Worm (Caenorhabditis elegans) whole organism, early embryonic: ENCODE results near the gene ttbk-8.2.

Source experiments
- B0310.2 ChIP-seq: sonication (generic microtip); optimal IDR thresholded peaks from 2 replicates; lab custom pipeline; 2016; ENCODE audit warnings: mild to moderate bottlenecking, missing genetic modification characterization, missing compliant biosample characterization
- F13C5.2 ChIP-seq: sonication (generic microtip); optimal IDR thresholded peaks from 2 replicates; lab custom pipeline; 2017; ENCODE audit warnings: mild to moderate bottlenecking, missing genetic modification characterization, inconsistent platforms, missing compliant biosample characterization
- aly-1 ChIP-seq: sonication (generic microtip); optimal IDR thresholded peaks from 2 replicates; lab custom pipeline; 2016; ENCODE audit warnings: missing genetic modification characterization, missing compliant biosample characterization
- ama-1 ChIP-seq: fragments of 150-350 bp; optimal IDR thresholded peaks from 2 replicates; lab custom pipeline; 2014
- ceh-13 ChIP-seq: fragments of 200-800 bp; sonication (Bioruptor generic); optimal IDR thresholded peaks from 2 replicates; lab custom pipeline; 2018; ENCODE audit warnings: mild to moderate bottlenecking, missing genetic modification characterization, missing compliant biosample characterization
- ceh-36 ChIP-seq: sonication (generic microtip); optimal IDR thresholded peaks from 2 replicates; lab custom pipeline; 2016; ENCODE audit warnings: missing genetic modification characterization, inconsistent platforms, missing compliant biosample characterization
- ets-7 ChIP-seq: sonication (generic microtip); optimal IDR thresholded peaks from 2 replicates; lab custom pipeline; 2016; ENCODE audit warnings: missing genotype, missing genetic modification characterization, missing compliant biosample characterization
- flt-1 ChIP-seq: fragments of 200-800 bp; sonication (Bioruptor generic); IDR thresholded peaks from 2 replicates; pipeline ENCODE4 v1.3.6; 2022; ENCODE audit warnings: missing genetic modification characterization, missing compliant biosample characterization
- hmbx-1 ChIP-seq: sonication (generic microtip); optimal IDR thresholded peaks from 2 replicates; lab custom pipeline; 2016; ENCODE audit warnings: mild to moderate bottlenecking, missing genetic modification characterization, missing compliant biosample characterization
- hmg-4 ChIP-seq: fragments of 200-800 bp; sonication (Bioruptor generic); optimal IDR thresholded peaks from 2 replicates; lab custom pipeline; 2018; ENCODE audit warnings: mild to moderate bottlenecking, missing genetic modification characterization, missing compliant biosample characterization
- hnd-1 ChIP-seq: sonication (generic microtip); optimal IDR thresholded peaks from 2 replicates; lab custom pipeline; 2016; ENCODE audit warnings: missing genetic modification characterization, missing compliant biosample characterization
- pes-1 ChIP-seq: fragments of 200-800 bp; sonication (Bioruptor generic); IDR thresholded peaks from 2 replicates; pipeline ENCODE4 v1.3.6; 2022; ENCODE audit warnings: missing genetic modification reagents, missing genetic modification characterization, missing compliant biosample characterization
- scrt-1 ChIP-seq: fragments of 200-800 bp; sonication (Bioruptor generic); IDR thresholded peaks from 2 replicates; pipeline ENCODE4 v1.3.6; 2022; ENCODE audit warnings: missing genetic modification characterization, missing compliant biosample characterization
- sea-1 ChIP-seq: fragments of 200-800 bp; sonication (Bioruptor generic); conservative IDR thresholded peaks from 2 replicates; pipeline ENCODE4 v1.3.6; 2022; ENCODE audit warnings: missing genetic modification characterization, missing compliant biosample characterization
- tbx-11 ChIP-seq: fragments of 200-800 bp; sonication (Bioruptor generic); IDR thresholded peaks from 2 replicates; pipeline ENCODE4 v1.3.6; 2022; ENCODE audit warnings: missing genetic modification characterization, missing compliant biosample characterization
- tbx-37 ChIP-seq: fragments of 200-800 bp; sonication (Bioruptor generic); conservative IDR thresholded peaks from 2 replicates; pipeline ENCODE4 v1.3.6; 2022; ENCODE audit warnings: missing genetic modification reagents, missing genetic modification characterization, missing compliant biosample characterization
- tra-4 ChIP-seq: sonication (generic microtip); optimal IDR thresholded peaks from 2 replicates; lab custom pipeline; 2017; ENCODE audit warnings: missing genetic modification characterization, missing compliant biosample characterization

ttbk-8.2 gene

DNA sequence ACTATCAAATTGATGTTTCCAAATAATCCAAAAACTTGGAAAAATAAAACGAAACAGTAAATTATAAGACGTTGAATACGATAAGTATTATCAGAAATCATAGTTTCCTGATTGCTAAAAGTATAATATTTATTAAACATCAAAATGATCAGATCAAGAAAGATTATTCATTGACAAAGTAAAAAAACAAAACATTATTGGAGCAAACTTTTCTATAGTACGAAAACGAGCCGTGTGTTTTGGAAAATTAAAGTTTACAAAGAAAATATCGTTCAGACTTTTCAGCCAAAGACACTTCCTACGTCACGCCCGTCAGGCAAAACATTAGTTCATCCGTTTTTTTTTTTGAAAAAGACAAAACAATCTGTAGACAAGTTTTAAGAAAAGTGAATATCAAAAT is 8.0 kb upstream of the ttbk-8.2 start, which contains the start of gene srsx-15:
TSS of gene srsx-15 (minus strand) at position 101 of the 400 bp plus-strand sequence.
- TF ChIP-seq pes-1 (GFP tag; lab: Robert Waterston, UW) (no peak), ama-1 (lab: Kevin White, UChicago) (no peak), hmg-4 (GFP tag; lab: Kevin White, UChicago) (no peak), tra-4 (tag; lab: Kevin White, UChicago) (no peak), F13C5.2 (tag; lab: Kevin White, UChicago) (no peak), ceh-13 (GFP tag; lab: Kevin White, UChicago) (no peak), scrt-1 (GFP tag; lab: Robert Waterston, UW) (no peak), aly-1 (tag; lab: Kevin White, UChicago) (no peak), ets-7 (tag; lab: Kevin White, UChicago) (no peak), flt-1 (GFP tag; lab: Robert Waterston, UW) (no peak), hnd-1 (no peak), tbx-37 (GFP tag; lab: Robert Waterston, UW) (no peak), ceh-36 (tag; lab: Kevin White, UChicago) (no peak), B0310.2 (tag; lab: Kevin White, UChicago) (no peak), hmbx-1 (tag; lab: Kevin White, UChicago) (no peak), tbx-11 (GFP tag; lab: Robert Waterston, UW) (no peak), sea-1 (no peak)

DNA sequence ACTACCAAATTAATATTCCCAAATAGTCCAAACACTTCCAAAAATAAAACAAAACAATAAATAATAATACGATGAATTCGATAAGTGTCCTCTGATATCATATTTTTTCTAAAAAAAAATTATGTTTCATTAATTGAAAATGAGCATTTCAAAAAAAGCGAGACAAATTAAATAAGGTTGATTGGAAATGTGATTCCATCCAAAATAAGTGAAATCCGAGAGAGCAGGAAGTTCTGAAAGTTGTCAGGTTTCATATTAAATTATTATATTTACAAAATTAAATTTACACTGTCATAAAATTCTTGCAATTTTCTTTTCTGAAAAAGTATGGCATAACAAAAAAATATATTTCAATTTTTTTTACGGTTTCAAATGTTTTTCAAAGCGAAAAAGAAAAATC is 4.7 kb upstream of the ttbk-8.2 start, which contains the start of gene srsx-14:
TSS of gene srsx-14 (minus strand) at position 101 of the 400 bp plus-strand sequence.
- TF ChIP-seq ets-7 (tag; lab: Kevin White, UChicago) = no peak
- TF ChIP-seq F13C5.2 (tag; lab: Kevin White, UChicago) = no peak
- no peak for TF ChIP-seq aly-1 (tag; lab: Kevin White, UChicago)
- TF ChIP-seq flt-1 (GFP tag; lab: Robert Waterston, UW) = no peak
- TF ChIP-seq tra-4 (tag; lab: Kevin White, UChicago) = no peak
- TF ChIP-seq ceh-36 (tag; lab: Kevin White, UChicago) = no peak
- TF ChIP-seq ceh-13 (GFP tag; lab: Kevin White, UChicago) = no peak
- TF ChIP-seq hmg-4 (GFP tag; lab: Kevin White, UChicago) = no peak
- no peak for TF ChIP-seq B0310.2 (tag; lab: Kevin White, UChicago)
- TF ChIP-seq hmbx-1 (tag; lab: Kevin White, UChicago) = no peak
- TF ChIP-seq hnd-1 = no peak

DNA sequence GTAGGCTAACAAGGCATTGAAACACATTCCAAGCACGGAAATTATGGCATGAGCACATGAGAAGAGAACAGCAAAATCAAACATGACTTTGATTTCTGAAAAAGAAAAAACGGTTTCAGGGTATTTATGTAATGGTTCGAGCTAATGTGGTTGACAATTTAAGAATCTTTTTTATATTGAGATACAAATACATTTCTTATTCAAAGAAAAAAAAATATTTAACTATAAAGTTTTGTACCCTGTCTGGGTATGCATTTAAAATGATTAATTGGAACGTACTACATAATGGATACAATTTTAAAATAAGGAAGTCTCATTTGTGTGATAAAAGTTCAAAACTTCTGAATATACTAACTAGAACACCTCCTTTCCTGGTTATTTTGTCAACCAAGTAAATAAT is 1.6 kb upstream of the ttbk-8.2 start, which contains the start of gene srd-12:
TSS of gene srd-12 (minus strand) at position 101 of the 400 bp plus-strand sequence.
- TF ChIP-seq ets-7 (tag; lab: Kevin White, UChicago) (no peak), hmg-4 (GFP tag; lab: Kevin White, UChicago) (no peak)

DNA sequence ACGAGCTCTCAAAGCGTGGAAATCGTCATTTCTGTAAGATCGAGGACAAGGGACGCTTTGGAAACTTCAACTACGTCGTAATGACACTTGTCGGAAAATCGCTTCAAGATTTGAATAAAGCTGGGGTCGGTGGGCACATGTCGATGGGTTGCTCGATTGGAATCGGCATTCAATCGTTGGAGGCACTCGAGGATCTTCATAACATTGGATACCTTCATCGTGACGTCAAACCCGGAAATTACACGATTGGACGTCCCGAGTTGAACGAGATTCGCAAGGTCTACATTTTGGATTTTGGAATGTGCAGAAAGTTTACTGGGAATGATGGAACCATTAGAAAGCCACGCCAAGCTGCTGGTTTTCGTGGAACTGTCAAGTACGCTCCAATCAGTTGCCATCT is 808 bp downstream of the ttbk-8.2 start:
- TF ChIP-seq hmbx-1 (tag; lab: Kevin White, UChicago) = no peak
- TF ChIP-seq aly-1 (tag; lab: Kevin White, UChicago) = no peak
- no peak for TF ChIP-seq F13C5.2 (tag; lab: Kevin White, UChicago)
- no peak for TF ChIP-seq ceh-13 (GFP tag; lab: Kevin White, UChicago)
- TF ChIP-seq pes-1 (GFP tag; lab: Robert Waterston, UW) = no peak
- no peak for TF ChIP-seq hmg-4 (GFP tag; lab: Kevin White, UChicago)
- no peak for TF ChIP-seq tbx-11 (GFP tag; lab: Robert Waterston, UW)
- TF ChIP-seq ceh-36 (tag; lab: Kevin White, UChicago) = no peak
- no peak for TF ChIP-seq sea-1
- TF ChIP-seq ama-1 (lab: Kevin White, UChicago) = no peak
- TF ChIP-seq hnd-1 = no peak
- TF ChIP-seq flt-1 (GFP tag; lab: Robert Waterston, UW) = no peak
- TF ChIP-seq scrt-1 (GFP tag; lab: Robert Waterston, UW) = no peak
- no peak for TF ChIP-seq tbx-37 (GFP tag; lab: Robert Waterston, UW)
- TF ChIP-seq B0310.2 (tag; lab: Kevin White, UChicago) = no peak
- TF ChIP-seq tra-4 (tag; lab: Kevin White, UChicago) = no peak

DNA sequence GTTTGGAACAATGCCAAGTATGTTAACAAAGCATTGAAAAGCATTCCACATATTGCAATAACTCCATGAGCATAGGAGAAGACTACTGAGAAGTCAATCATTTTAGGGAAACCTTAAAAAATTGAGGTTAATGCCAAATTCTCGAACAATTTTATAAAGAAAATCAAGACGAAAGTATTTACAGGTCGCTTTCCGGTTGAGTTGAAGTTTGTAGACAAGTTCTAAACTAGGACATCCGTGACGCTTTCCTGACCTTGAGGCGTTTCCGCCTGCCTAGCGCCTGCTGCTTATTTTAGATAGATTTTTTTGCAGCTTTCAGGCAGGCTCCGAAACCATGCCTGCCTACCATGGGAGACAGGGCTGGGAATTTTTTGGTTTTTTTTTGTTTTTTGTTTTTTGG is 3.8 kb downstream of the ttbk-8.2 start, which contains the start of gene srd-13:
TSS of gene srd-13 (minus strand) at position 101 of the 400 bp plus-strand sequence.
- TF ChIP-seq tbx-11 (GFP tag; lab: Robert Waterston, UW) = no peak

DNA sequence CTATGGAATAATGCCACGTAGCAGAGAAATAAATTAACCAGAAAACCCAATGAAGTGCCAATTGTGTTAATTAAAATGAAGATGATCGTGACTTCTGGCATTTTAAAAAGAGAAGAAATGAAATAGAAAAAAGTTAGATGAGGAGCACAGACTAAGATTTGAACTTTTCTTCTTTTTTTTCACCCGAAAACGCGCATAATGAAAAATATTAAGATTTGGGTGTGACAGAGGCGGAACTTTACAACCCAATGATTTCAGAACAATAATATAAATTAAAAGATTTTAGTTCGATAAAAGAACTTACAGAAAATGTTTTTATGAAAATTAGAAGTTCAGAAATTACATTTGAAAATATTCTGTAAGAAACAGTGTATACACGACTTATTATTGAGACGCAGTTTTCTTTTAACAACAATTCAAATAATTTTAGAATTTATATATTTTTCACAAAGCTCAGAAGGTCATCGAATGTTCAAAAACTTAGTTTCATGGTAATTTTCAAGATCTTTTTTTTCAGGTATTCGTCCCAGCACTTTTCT is 13.9 kb downstream of the ttbk-8.2 start, which contains the start of the genes srd-8 and B0547.2:
TSS of gene srd-8 (minus strand) at position 101 of the 539 bp plus-strand sequence.
TSS of gene B0547.2 (plus strand) at position 489 of the 539 bp plus-strand sequence.
- no peak for TF ChIP-seq tbx-37 (GFP tag; lab: Robert Waterston, UW)

DNA sequence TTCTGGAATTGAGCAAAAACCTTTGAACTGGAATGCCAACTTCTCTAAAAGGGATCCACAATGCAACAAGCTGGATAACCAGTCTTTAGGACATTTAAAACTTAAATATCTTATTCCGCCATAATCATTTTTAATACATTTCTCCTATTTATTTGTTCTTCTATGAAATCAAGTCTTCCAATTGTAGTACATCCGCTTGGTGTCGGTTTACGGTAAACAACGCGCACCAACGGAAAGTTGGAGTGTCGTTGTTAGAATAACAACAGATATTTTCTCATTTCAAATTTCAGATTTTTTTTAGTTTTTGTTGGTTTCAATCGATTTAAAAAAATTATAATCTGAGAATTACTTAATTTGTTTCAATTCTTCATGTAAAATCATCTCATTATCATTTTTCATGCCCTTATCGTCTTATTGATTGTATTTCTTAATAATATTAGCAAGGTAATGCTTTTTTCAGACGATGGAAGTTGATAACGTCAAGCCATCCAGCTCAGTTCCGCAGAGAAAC is 17.4 kb downstream of the ttbk-8.2 start, which contains the start of gene csn-5:
TSS of gene csn-5 (plus strand) at position 461 of the 511 bp plus-strand sequence.
- TF ChIP-seq tra-4 (tag; lab: Kevin White, UChicago) (no peak), B0310.2 (tag; lab: Kevin White, UChicago) (no peak), hnd-1 (no peak), tbx-11 (GFP tag; lab: Robert Waterston, UW) (no peak), flt-1 (GFP tag; lab: Robert Waterston, UW) (no peak), ets-7 (tag; lab: Kevin White, UChicago) (no peak), ama-1 (lab: Kevin White, UChicago) (no peak), F13C5.2 (tag; lab: Kevin White, UChicago) (no peak), hmg-4 (GFP tag; lab: Kevin White, UChicago) (no peak), aly-1 (tag; lab: Kevin White, UChicago) (no peak), ceh-36 (tag; lab: Kevin White, UChicago) (no peak), pes-1 (GFP tag; lab: Robert Waterston, UW) (no peak), ceh-13 (GFP tag; lab: Kevin White, UChicago) (no peak), sea-1 (no peak)
